Worm (Caenorhabditis elegans) whole organism, young adult: ENCODE data around the gene best-6.

Experiments
- aptf-2 ChIP-seq: fragments of 200-800 bp; sonication (Bioruptor generic); conservative IDR thresholded peaks from 2 replicates; pipeline ENCODE4 v1.3.6; 2022; ENCODE audit warnings: missing genetic modification reagents, missing genetic modification characterization, missing compliant biosample characterization
- egrh-3 ChIP-seq: fragments of 200-800 bp; sonication (Bioruptor generic); IDR thresholded peaks from 2 replicates; pipeline ENCODE4 v1.3.6; 2022; ENCODE audit warnings: missing genetic modification reagents, missing genetic modification characterization, missing compliant biosample characterization

The best-6 gene

DNA sequence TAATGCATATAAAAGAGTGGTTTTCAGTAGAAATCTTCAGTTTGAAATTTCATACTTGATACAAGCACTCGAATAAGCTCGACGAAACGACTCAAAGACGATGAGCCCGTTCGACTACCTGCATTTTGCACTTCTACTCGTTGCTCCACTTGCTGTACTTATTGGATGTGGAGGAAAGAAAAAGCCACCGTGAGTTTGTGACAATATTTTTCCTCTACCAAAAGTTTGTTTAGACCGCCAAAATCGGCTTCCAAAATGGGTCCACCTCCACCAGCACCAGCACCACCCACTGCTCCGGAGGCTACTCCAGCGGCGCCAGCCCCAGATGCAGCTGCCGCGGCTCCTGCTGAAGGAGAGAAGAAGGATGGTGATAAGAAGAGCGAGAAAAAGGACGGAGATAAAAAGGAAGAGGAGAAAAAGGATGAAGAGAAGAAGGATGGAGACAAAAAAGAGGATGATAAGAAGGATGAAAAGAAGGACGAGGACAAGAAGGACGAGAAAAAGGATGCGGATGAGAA, 51.6 kb downstream of the best-6 start, which contains the start of gene E03H12.5:
E03H12.5 (plus strand) TSS at position 51 of the 518 bp plus-strand sequence.
- no peak for TF ChIP-seq aptf-2 (GFP tag; lab: Robert Waterston, UW)
- peak; percentile 85; the same call in 1 of the 2 replicates for TF ChIP-seq egrh-3 (GFP tag; lab: Robert Waterston, UW)
